Worm (Caenorhabditis elegans): ENCODE data around the gene gei-8.
A peak's percentile ranks its signal among the peaks of the same experiment; 100 is the strongest.

The gei-8 gene

ce11 chrIII:8130177-8130902 lies 9.3 kb upstream of the gei-8 start, which contains the start of the genes rpl-21 and C14B9.10 (continued):
- TF ChIP-seq ztf-11 (tag; optimal IDR thresholded peaks at IDR 0.05) (peak in 1 of 2 experiments; percentile 13), ets-5 (GFP tag; IDR thresholded peaks at IDR 0.05) (no peak), nhr-28 (tag; optimal IDR thresholded peaks at IDR 0.05) (no peak), efl-1 (optimal IDR thresholded peaks at IDR 0.05) (peak; percentile 87 to 91), efl-1 (GFP tag; optimal IDR thresholded peaks at IDR 0.05 in 1 of 2) (peak; percentile 77 to 97), nhr-77 (tag; optimal IDR thresholded peaks at IDR 0.05) (peak; percentile 73), tlp-1 (tag; optimal IDR thresholded peaks at IDR 0.05) (no peak), sox-4 (tag; optimal IDR thresholded peaks at IDR 0.05) (peak; percentile 33), nhr-85 (tag) (peak; percentile 95), snu-23 (GFP tag; optimal IDR thresholded peaks at IDR 0.05) (peak; percentile 93), mep-1 (tag; optimal IDR thresholded peaks at IDR 0.05) (peak; percentile 86), ama-1 (optimal IDR thresholded peaks at IDR 0.05) (no peak), egl-27 (tag; optimal IDR thresholded peaks at IDR 0.05) (no peak), ztf-4 (tag; optimal IDR thresholded peaks at IDR 0.05) (peak; percentile 68), hpl-2 (GFP tag; optimal IDR thresholded peaks at IDR 0.05) (peak; percentile 9), Y116A8C.19 (tag; optimal IDR thresholded peaks at IDR 0.05; ENCODE audit: borderline replicate concordance) (no peak), nhr-237 (tag; optimal IDR thresholded peaks at IDR 0.05) (peak; percentile 57), C16A3.4 (tag; optimal IDR thresholded peaks at IDR 0.05) (peak; percentile 90), zag-1 (tag; optimal IDR thresholded peaks at IDR 0.05) (no peak), dpl-1 (GFP tag; optimal IDR thresholded peaks at IDR 0.05) (peak; percentile 75 to 80 (median 78)), C34B4.2 (tag; optimal IDR thresholded peaks at IDR 0.05) (no peak)

ce11 chrIII:8129195-8129594 lies 8.2 kb upstream of the gei-8 start:
- TF ChIP-seq jun-1 (tag; optimal IDR thresholded peaks at IDR 0.05) (no peak), lsy-2 (tag; optimal IDR thresholded peaks at IDR 0.05) (peak in 1 of 2 experiments; percentile 28)

- TF ChIP-seq mab-9 (GFP tag; IDR thresholded peaks at IDR 0.05) (no peak), dsc-1 (tag; optimal IDR thresholded peaks at IDR 0.05) (peak; percentile 24), ztf-4 (tag; optimal IDR thresholded peaks at IDR 0.05) (no peak), pag-3 (tag; optimal IDR thresholded peaks at IDR 0.05; ENCODE audit: borderline replicate concordance, insufficient read depth) (no peak), nhr-237 (tag; optimal IDR thresholded peaks at IDR 0.05) (no peak), nhr-28 (tag; optimal IDR thresholded peaks at IDR 0.05) (no peak), nhr-19 (GFP tag; conservative IDR thresholded peaks at IDR 0.05) (no peak), sox-4 (tag; optimal IDR thresholded peaks at IDR 0.05) (no peak), nhr-90 (tag; optimal IDR thresholded peaks at IDR 0.05; ENCODE audit: poor library complexity) (no peak), aha-1 (tag; optimal IDR thresholded peaks at IDR 0.05) (no peak), skn-1 (tag; optimal IDR thresholded peaks at IDR 0.05) (no peak), pqm-1 (tag; optimal IDR thresholded peaks at IDR 0.05) (no peak), nhr-20 (tag; optimal IDR thresholded peaks at IDR 0.05) (peak; percentile 15), jun-1 (tag; optimal IDR thresholded peaks at IDR 0.05) (no peak), nhr-11 (tag; optimal IDR thresholded peaks at IDR 0.05) (no peak), tlp-1 (tag; optimal IDR thresholded peaks at IDR 0.05) (no peak), nhr-71 (tag; optimal IDR thresholded peaks at IDR 0.05) (peak; percentile 4), blmp-1 (tag; optimal IDR thresholded peaks at IDR 0.05) (peak; percentile 19), lin-13 (GFP tag; optimal IDR thresholded peaks at IDR 0.05) (no peak), lin-14 (GFP tag; optimal IDR thresholded peaks at IDR 0.05) (peak; percentile 71), hlh-4 (tag; optimal IDR thresholded peaks at IDR 0.05) (no peak), mdl-1 (tag; optimal IDR thresholded peaks at IDR 0.05) (peak in 1 of 2 experiments; percentile 29), pax-3 (tag; optimal IDR thresholded peaks at IDR 0.05) (no peak), mep-1 (tag; optimal IDR thresholded peaks at IDR 0.05) (peak; percentile 47), unc-86 (tag; optimal IDR thresholded peaks at IDR 0.05) (no peak), rnt-1 (tag; optimal IDR thresholded peaks at IDR 0.05) (peak; percentile 1), lin-39 (tag; optimal IDR thresholded peaks at IDR 0.05) (no peak), Y116A8C.19 (tag; optimal IDR thresholded peaks at IDR 0.05; ENCODE audit: borderline replicate concordance) (no peak), ceh-82 (tag; optimal IDR thresholded peaks at IDR 0.05) (peak in 1 of 3 experiments; percentile 8), unc-62 (GFP tag; optimal IDR thresholded peaks at IDR 0.05) (no peak), lsy-2 (tag; optimal IDR thresholded peaks at IDR 0.05) (peak; percentile 25 to 52), ama-1 (optimal IDR thresholded peaks at IDR 0.05) (no peak), ceh-90 (tag; optimal IDR thresholded peaks at IDR 0.05) (no peak), vab-15 (tag; optimal IDR thresholded peaks at IDR 0.05) (no peak), unc-130 (tag; optimal IDR thresholded peaks at IDR 0.05) (no peak)
These were observed 5.9 kb upstream of the gei-8 start for ce11 chrIII:8126978-8127377.

Measured in whole organism, L1 larva.